Worm (Caenorhabditis elegans): ENCODE results near the gene tag-342.

ce11 chrIII:9504347-9504746 is 36.4 kb downstream of the tag-342 start:
- TF ChIP-seq ets-7 (tag; optimal IDR thresholded peaks at IDR 0.05) (no peak), hmbx-1 (tag; optimal IDR thresholded peaks at IDR 0.05) (no peak), ama-1 (optimal IDR thresholded peaks at IDR 0.05) (no peak), flt-1 (GFP tag; IDR thresholded peaks at IDR 0.05) (no peak), aly-1 (tag; optimal IDR thresholded peaks at IDR 0.05) (no peak), hmg-4 (GFP tag; optimal IDR thresholded peaks at IDR 0.05) (no peak), tbx-37 (GFP tag; conservative IDR thresholded peaks at IDR 0.05) (no peak), hnd-1 (tag; optimal IDR thresholded peaks at IDR 0.05) (no peak)

All from whole organism, early embryonic.